Worm (Caenorhabditis elegans) whole organism, L3 larva: ENCODE measurements around the gene F10A3.4.

ENCODE experiments used
- ceh-16 ChIP-seq: sonication (generic microtip); optimal IDR thresholded peaks from 2 replicates; lab custom pipeline; 2017; ENCODE audit warnings: missing biosample characterization, missing genetic modification characterization
- zag-1 ChIP-seq: fragments of 150-350 bp; optimal IDR thresholded peaks from 2 replicates; lab custom pipeline; 2014; ENCODE audit warnings: missing biosample characterization, missing genetic modification characterization
- ztf-11 ChIP-seq: fragments of 150-350 bp; optimal IDR thresholded peaks from 2 replicates; lab custom pipeline; 2014; ENCODE audit warnings: missing biosample characterization, missing genetic modification characterization

DNA sequence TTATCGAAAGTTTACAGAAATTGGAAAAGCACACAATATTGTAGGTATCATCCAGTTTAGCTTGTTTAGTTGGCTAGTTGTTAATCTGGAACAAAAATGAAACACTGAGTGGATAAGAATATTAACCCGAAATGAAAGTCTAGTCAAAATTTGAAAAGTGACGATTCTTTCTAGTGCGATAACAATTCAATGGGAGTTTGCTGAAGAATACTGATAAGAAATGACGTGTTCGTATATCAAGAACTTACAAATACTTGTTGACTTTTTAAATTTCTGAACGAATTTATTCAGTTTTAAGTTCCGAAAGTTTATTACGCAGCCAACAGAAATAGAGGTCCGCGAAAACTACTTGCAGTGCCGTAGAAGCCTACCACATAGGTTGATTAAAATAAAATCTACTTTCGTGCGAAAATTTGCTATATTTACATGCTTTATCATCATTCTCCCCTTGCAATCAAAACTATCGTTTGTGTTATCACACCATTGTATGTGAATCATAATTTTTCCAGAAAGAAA is 5.8 kb upstream of the F10A3.4 start, which contains the start of gene fbxa-88:
- no peak for TF ChIP-seq ztf-11 (tag; lab: Kevin White, UChicago)
- TF ChIP-seq zag-1 (tag; lab: Kevin White, UChicago): no peak
- TF ChIP-seq ceh-16: no peak
